Worm (Caenorhabditis elegans): ENCODE data around the gene tbc-2.
"Not testable (repeated sequence)": the region's sequence is repeated elsewhere in the genome, so short reads cannot be mapped to it uniquely, and the experiment has no call there.

Gene tbc-2

ce11 chrII:5819655-5820054 lies 7.6 kb downstream of the tbc-2 start:
- TF ChIP-seq hmbx-1 (tag; optimal IDR thresholded peaks at IDR 0.05) (no peak), ceh-36 (tag; optimal IDR thresholded peaks at IDR 0.05) (no peak), B0310.2 (tag; optimal IDR thresholded peaks at IDR 0.05) (no peak), scrt-1 (GFP tag; IDR thresholded peaks at IDR 0.05) (no peak), aly-1 (tag; optimal IDR thresholded peaks at IDR 0.05) (no peak), tra-4 (tag; optimal IDR thresholded peaks at IDR 0.05) (no peak), hmg-4 (GFP tag; optimal IDR thresholded peaks at IDR 0.05) (no peak), hnd-1 (tag; optimal IDR thresholded peaks at IDR 0.05) (no peak), tbx-11 (GFP tag; IDR thresholded peaks at IDR 0.05) (no peak), sea-1 (GFP tag; conservative IDR thresholded peaks at IDR 0.05) (no peak), F13C5.2 (tag; optimal IDR thresholded peaks at IDR 0.05) (no peak), pes-1 (GFP tag; IDR thresholded peaks at IDR 0.05) (no peak), ama-1 (optimal IDR thresholded peaks at IDR 0.05) (no peak), tbx-37 (GFP tag; conservative IDR thresholded peaks at IDR 0.05) (no peak), ets-7 (tag; optimal IDR thresholded peaks at IDR 0.05) (no peak)

ce11 chrII:5818298-5818697 lies 8.9 kb downstream of the tbc-2 start, which contains the start of gene ZK1248.4:
Gene ZK1248.4 (plus strand): TSS chrII:5818598.
- TF ChIP-seq scrt-1 (GFP tag; IDR thresholded peaks at IDR 0.05) (no peak), ceh-13 (GFP tag; optimal IDR thresholded peaks at IDR 0.05) (no peak), aly-1 (tag; optimal IDR thresholded peaks at IDR 0.05) (no peak), sea-1 (GFP tag; conservative IDR thresholded peaks at IDR 0.05) (no peak), pes-1 (GFP tag; IDR thresholded peaks at IDR 0.05) (no peak), flt-1 (GFP tag; IDR thresholded peaks at IDR 0.05) (no peak), hmbx-1 (tag; optimal IDR thresholded peaks at IDR 0.05) (no peak), tra-4 (tag; optimal IDR thresholded peaks at IDR 0.05) (no peak), hmg-4 (GFP tag; optimal IDR thresholded peaks at IDR 0.05) (no peak), tbx-11 (GFP tag; IDR thresholded peaks at IDR 0.05) (no peak), tbx-37 (GFP tag; conservative IDR thresholded peaks at IDR 0.05) (no peak), ets-7 (tag; optimal IDR thresholded peaks at IDR 0.05) (no peak), hnd-1 (tag; optimal IDR thresholded peaks at IDR 0.05) (no peak), B0310.2 (tag; optimal IDR thresholded peaks at IDR 0.05) (no peak), ceh-36 (tag; optimal IDR thresholded peaks at IDR 0.05) (no peak), F13C5.2 (tag; optimal IDR thresholded peaks at IDR 0.05) (no peak), ama-1 (optimal IDR thresholded peaks at IDR 0.05) (no peak)

- TF ChIP-seq B0310.2 (tag; optimal IDR thresholded peaks at IDR 0.05), result no peak
- TF ChIP-seq aly-1 (tag; optimal IDR thresholded peaks at IDR 0.05), result no peak
- no peak for TF ChIP-seq F13C5.2 (tag; optimal IDR thresholded peaks at IDR 0.05)
- no peak for TF ChIP-seq ceh-13 (GFP tag; optimal IDR thresholded peaks at IDR 0.05)
- TF ChIP-seq hmg-4 (GFP tag; optimal IDR thresholded peaks at IDR 0.05), result no peak
- no peak for TF ChIP-seq hmbx-1 (tag; optimal IDR thresholded peaks at IDR 0.05)
- no peak for TF ChIP-seq tbx-11 (GFP tag; IDR thresholded peaks at IDR 0.05)
- TF ChIP-seq sea-1 (GFP tag; conservative IDR thresholded peaks at IDR 0.05), result no peak
- TF ChIP-seq tbx-37 (GFP tag; conservative IDR thresholded peaks at IDR 0.05), result no peak
- no peak for TF ChIP-seq scrt-1 (GFP tag; IDR thresholded peaks at IDR 0.05)
- TF ChIP-seq hnd-1 (tag; optimal IDR thresholded peaks at IDR 0.05), result no peak
- no peak for TF ChIP-seq ets-7 (tag; optimal IDR thresholded peaks at IDR 0.05)
- no peak for TF ChIP-seq ama-1 (optimal IDR thresholded peaks at IDR 0.05)
- TF ChIP-seq flt-1 (GFP tag; IDR thresholded peaks at IDR 0.05), result no peak
- TF ChIP-seq pes-1 (GFP tag; IDR thresholded peaks at IDR 0.05), result no peak
- no peak for TF ChIP-seq ceh-36 (tag; optimal IDR thresholded peaks at IDR 0.05)
- no peak for TF ChIP-seq tra-4 (tag; optimal IDR thresholded peaks at IDR 0.05)
These were observed 10.9 kb downstream of the tbc-2 start, which contains the start of gene ZK1248.20 for ce11 chrII:5816346-5816745. Gene ZK1248.20 (plus strand): TSS chrII:5816646.

DNA sequence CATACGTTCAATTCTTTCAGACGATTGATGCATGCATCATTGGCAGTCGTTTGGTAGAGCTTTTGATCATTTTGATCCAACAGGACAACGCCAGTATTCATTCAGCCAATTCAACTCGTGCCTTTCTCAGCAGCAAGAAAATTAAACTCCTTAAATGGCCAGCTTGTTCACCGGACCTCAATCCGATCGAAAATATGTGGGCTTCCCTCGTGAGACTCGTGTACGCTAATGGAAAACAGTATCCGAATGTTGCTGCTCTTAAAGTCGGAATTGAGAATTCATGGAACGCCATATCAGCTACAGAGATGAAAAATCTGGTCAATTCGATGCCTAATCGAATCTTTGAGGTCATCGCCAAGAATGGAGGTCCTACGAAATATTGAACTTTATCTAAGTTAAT lies 11.9 kb downstream of the tbc-2 start, which contains the start of gene wago-5:
TSS of gene wago-5 (minus strand) at position 101 of the 400 bp plus-strand sequence.
- TF ChIP-seq scrt-1 (GFP tag; IDR thresholded peaks at IDR 0.05); hmbx-1 (tag; optimal IDR thresholded peaks at IDR 0.05); flt-1 (GFP tag; IDR thresholded peaks at IDR 0.05): not testable (repeated sequence)

ce11 chrII:5810230-5810629 lies 17.0 kb downstream of the tbc-2 start, which contains the start of the genes msp-64 and ZK1248.5:
Gene msp-64 (minus strand): TSS chrII:5810330.
Gene ZK1248.5 (plus strand): TSS chrII:5810514.
- no peak for TF ChIP-seq F13C5.2 (tag; optimal IDR thresholded peaks at IDR 0.05)
- TF ChIP-seq aly-1 (tag; optimal IDR thresholded peaks at IDR 0.05), result no peak
- no peak for TF ChIP-seq hmbx-1 (tag; optimal IDR thresholded peaks at IDR 0.05)
- no peak for TF ChIP-seq B0310.2 (tag; optimal IDR thresholded peaks at IDR 0.05)
- no peak for TF ChIP-seq pes-1 (GFP tag; IDR thresholded peaks at IDR 0.05)
- no peak for TF ChIP-seq ama-1 (optimal IDR thresholded peaks at IDR 0.05)
- TF ChIP-seq tra-4 (tag; optimal IDR thresholded peaks at IDR 0.05), result no peak
- no peak for TF ChIP-seq hnd-1 (tag; optimal IDR thresholded peaks at IDR 0.05)

ce11 chrII:5806563-5806962 lies 20.7 kb downstream of the tbc-2 start:
- TF ChIP-seq tra-4 (tag; optimal IDR thresholded peaks at IDR 0.05), result no peak
- TF ChIP-seq pes-1 (GFP tag; IDR thresholded peaks at IDR 0.05), result no peak
- no peak for TF ChIP-seq aly-1 (tag; optimal IDR thresholded peaks at IDR 0.05)
- no peak for TF ChIP-seq ceh-36 (tag; optimal IDR thresholded peaks at IDR 0.05)
- no peak for TF ChIP-seq flt-1 (GFP tag; IDR thresholded peaks at IDR 0.05)
- TF ChIP-seq F13C5.2 (tag; optimal IDR thresholded peaks at IDR 0.05), result no peak
- TF ChIP-seq hnd-1 (tag; optimal IDR thresholded peaks at IDR 0.05), result no peak
- TF ChIP-seq scrt-1 (GFP tag; IDR thresholded peaks at IDR 0.05), result no peak
- TF ChIP-seq ceh-13 (GFP tag; optimal IDR thresholded peaks at IDR 0.05), result no peak
- no peak for TF ChIP-seq ets-7 (tag; optimal IDR thresholded peaks at IDR 0.05)
- TF ChIP-seq sea-1 (GFP tag; conservative IDR thresholded peaks at IDR 0.05), result no peak
- no peak for TF ChIP-seq hmbx-1 (tag; optimal IDR thresholded peaks at IDR 0.05)
- no peak for TF ChIP-seq tbx-11 (GFP tag; IDR thresholded peaks at IDR 0.05)
- TF ChIP-seq ama-1 (optimal IDR thresholded peaks at IDR 0.05), result no peak
- TF ChIP-seq B0310.2 (tag; optimal IDR thresholded peaks at IDR 0.05), result no peak
- no peak for TF ChIP-seq tbx-37 (GFP tag; conservative IDR thresholded peaks at IDR 0.05)
- no peak for TF ChIP-seq hmg-4 (GFP tag; optimal IDR thresholded peaks at IDR 0.05)

DNA sequence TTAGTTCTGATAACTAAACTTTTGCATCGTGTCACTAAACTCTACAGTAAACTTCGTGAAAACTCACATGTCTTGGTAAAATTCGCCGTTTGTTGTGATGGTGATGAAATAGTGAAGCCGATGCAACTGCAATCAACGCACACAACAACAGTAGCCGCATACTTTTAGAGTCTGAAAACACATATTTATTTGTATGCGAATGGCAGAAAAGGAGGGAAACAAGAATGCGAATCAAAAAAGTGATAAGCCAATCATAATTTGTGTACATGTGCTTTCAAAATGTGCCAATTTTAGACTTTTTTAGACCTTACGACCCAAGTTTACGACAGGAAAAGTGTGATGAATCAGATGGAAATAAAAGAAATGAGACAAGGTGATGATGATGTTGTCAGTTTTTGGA lies 21.9 kb downstream of the tbc-2 start, which contains the start of gene K05F1.10:
TSS of gene K05F1.10 (minus strand) at position 171 of the 400 bp plus-strand sequence.
- TF ChIP-seq tbx-37 (GFP tag; conservative IDR thresholded peaks at IDR 0.05), result no peak
- TF ChIP-seq ets-7 (tag; optimal IDR thresholded peaks at IDR 0.05), result no peak
